Fruit fly (Drosophila melanogaster) whole organism, embryonic: ENCODE data around the gene AlkB.

ENCODE experiments used
- Atf6 ChIP-seq: fragments of 200-800 bp; sonication (Bioruptor generic); IDR thresholded peaks from 2 replicates; pipeline ENCODE4 v1.3.6; 2022; ENCODE audit warnings: missing biosample characterization, missing genetic modification characterization
- C15 ChIP-seq: fragments of 200-800 bp; sonication (Bioruptor generic); IDR thresholded peaks from 3 replicates; pipeline ENCODE4 v1.3.6; 2022; ENCODE audit warnings: missing biosample characterization, missing genetic modification characterization
- CG10274 ChIP-seq: fragments of 200-800 bp; sonication (Bioruptor generic); optimal IDR thresholded peaks from 3 replicates; lab custom pipeline; 2017; ENCODE audit warnings: missing biosample characterization, mild to moderate bottlenecking, missing genetic modification characterization
- CG10321 ChIP-seq: fragments of 200-800 bp; sonication (Bioruptor generic); IDR thresholded peaks from 2 replicates; pipeline ENCODE4 v1.3.6; 2022; ENCODE audit warnings: missing biosample characterization, missing genetic modification characterization
- CG10543 ChIP-seq: fragments of 200-800 bp; sonication (Bioruptor generic); optimal IDR thresholded peaks from 3 replicates; lab custom pipeline; 2017; ENCODE audit warnings: missing biosample characterization, mild to moderate bottlenecking, missing genetic modification characterization, moderate library complexity
- CG11093 ChIP-seq: fragments of 200-800 bp; sonication (Bioruptor generic); IDR thresholded peaks from 3 replicates; pipeline ENCODE4 v1.3.6; 2022; ENCODE audit warnings: missing biosample characterization, missing genetic modification characterization
- CG12219 ChIP-seq: fragments of 200-800 bp; sonication (Bioruptor generic); optimal IDR thresholded peaks from 3 replicates; lab custom pipeline; 2018; ENCODE audit warnings: missing biosample characterization, mild to moderate bottlenecking, missing genetic modification characterization
- CG14441 ChIP-seq: fragments of 200-800 bp; sonication (Bioruptor generic); IDR thresholded peaks from 2 replicates; pipeline ENCODE4 v1.3.6; 2022; ENCODE audit warnings: missing biosample characterization, missing genetic modification characterization
- CG14860 ChIP-seq: fragments of 200-800 bp; sonication (Bioruptor generic); IDR thresholded peaks from 3 replicates; pipeline ENCODE4 v1.3.6; 2022; ENCODE audit warnings: missing biosample characterization, missing genetic modification characterization; ENCODE audit not compliant: partially characterized antibody
- CG31224 ChIP-seq: fragments of 200-800 bp; sonication (Bioruptor generic); IDR thresholded peaks from 2 replicates; pipeline ENCODE4 v1.3.6; 2022; ENCODE audit warnings: missing biosample characterization, missing genetic modification characterization
- CG4282 ChIP-seq: fragments of 200-800 bp; sonication (Bioruptor generic); optimal IDR thresholded peaks from 2 replicates; lab custom pipeline; 2016; ENCODE audit warnings: missing biosample characterization, missing genetic modification characterization
- CG4424 ChIP-seq: fragments of 200-800 bp; sonication (Bioruptor generic); optimal IDR thresholded peaks from 3 replicates; lab custom pipeline; 2016; ENCODE audit warnings: missing biosample characterization, missing genetic modification characterization
- CG4707 ChIP-seq: fragments of 200-800 bp; sonication (Bioruptor generic); optimal IDR thresholded peaks from 2 replicates; lab custom pipeline; 2018; ENCODE audit warnings: missing biosample characterization, mild to moderate bottlenecking, missing genetic modification characterization, moderate library complexity
- CG4854 ChIP-seq: fragments of 200-800 bp; sonication (Bioruptor generic); optimal IDR thresholded peaks from 2 replicates; lab custom pipeline; 2016; ENCODE audit warnings: missing biosample characterization, missing genetic modification characterization, inconsistent platforms
- CG6813 ChIP-seq: fragments of 200-800 bp; sonication (Bioruptor generic); optimal IDR thresholded peaks from 2 replicates; lab custom pipeline; 2017; ENCODE audit warnings: missing biosample characterization, missing genetic modification characterization, mild to moderate bottlenecking, moderate library complexity, missing genetic modification reagents
- CG7745 ChIP-seq: fragments of 200-800 bp; sonication (Bioruptor generic); optimal IDR thresholded peaks from 2 replicates; lab custom pipeline; 2018; ENCODE audit warnings: missing biosample characterization, mild to moderate bottlenecking, missing genetic modification characterization, moderate library complexity
- CG7963 ChIP-seq: fragments of 200-800 bp; sonication (Bioruptor generic); IDR thresholded peaks from 3 replicates; pipeline ENCODE4 v1.3.6; 2022; ENCODE audit warnings: missing biosample characterization, missing genetic modification characterization; ENCODE audit not compliant: partially characterized antibody
- CG8388 ChIP-seq: fragments of 200-800 bp; sonication (Bioruptor generic); optimal IDR thresholded peaks from 2 replicates; lab custom pipeline; 2019; ENCODE audit warnings: missing biosample characterization, mild to moderate bottlenecking, missing genetic modification characterization, moderate library complexity
- CG9876 ChIP-seq: fragments of 200-800 bp; sonication (Bioruptor generic); optimal IDR thresholded peaks from 2 replicates; lab custom pipeline; 2016; ENCODE audit warnings: missing biosample characterization, missing genetic modification characterization
- CrebB ChIP-seq: fragments of 200-800 bp; sonication (Bioruptor generic); optimal IDR thresholded peaks from 3 replicates; lab custom pipeline; 2018; ENCODE audit warnings: missing biosample characterization, mild to moderate bottlenecking, missing genetic modification characterization
- D19B ChIP-seq: fragments of 200-800 bp; sonication (Bioruptor generic); optimal IDR thresholded peaks from 2 replicates; lab custom pipeline; 2017; ENCODE audit warnings: missing biosample characterization, mild to moderate bottlenecking, missing genetic modification characterization
- Drgx ChIP-seq: fragments of 200-800 bp; sonication (Bioruptor generic); IDR thresholded peaks from 2 replicates; pipeline ENCODE4 v1.3.6; 2022; ENCODE audit warnings: missing biosample characterization, missing genetic modification characterization
- Hr51 ChIP-seq, 2 experiments: fragments of 200-800 bp; sonication (Bioruptor generic); optimal IDR thresholded peaks; 2 replicates in 1 of 2; 3 replicates in 1 of 2; lab custom pipeline; 2016 to 2018; ENCODE audit warnings: missing biosample characterization in 2 of 2, missing genetic modification characterization in 2 of 2, mild to moderate bottlenecking in 1 of 2, moderate library complexity in 1 of 2
- Max ChIP-seq: fragments of 200-800 bp; sonication (Bioruptor generic); optimal IDR thresholded peaks from 2 replicates; lab custom pipeline; 2016; ENCODE audit warnings: missing biosample characterization, mild to moderate bottlenecking, missing genetic modification characterization
- Mes4 ChIP-seq: fragments of 200-800 bp; sonication (Bioruptor generic); optimal IDR thresholded peaks from 2 replicates; lab custom pipeline; 2016; ENCODE audit warnings: missing biosample characterization, missing genetic modification characterization
- NfI ChIP-seq: fragments of 200-800 bp; sonication (Bioruptor generic); optimal IDR thresholded peaks from 3 replicates; lab custom pipeline; 2018; ENCODE audit warnings: missing biosample characterization, mild to moderate bottlenecking, missing genetic modification characterization, moderate library complexity
- Oaz ChIP-seq: fragments of 200-800 bp; sonication (Bioruptor generic); IDR thresholded peaks from 2 replicates; pipeline ENCODE4 v1.3.6; 2022; ENCODE audit warnings: missing biosample characterization, missing genetic modification characterization
- Oli ChIP-seq: fragments of 200-800 bp; sonication (Bioruptor generic); optimal IDR thresholded peaks from 2 replicates; lab custom pipeline; 2018; ENCODE audit warnings: missing biosample characterization, mild to moderate bottlenecking, missing genetic modification characterization, moderate library complexity
- Opbp ChIP-seq: fragments of 200-800 bp; sonication (Bioruptor generic); IDR thresholded peaks from 3 replicates; pipeline ENCODE4 v1.3.6; 2022; ENCODE audit warnings: missing biosample characterization, missing genetic modification characterization; ENCODE audit not compliant: partially characterized antibody
- Ravus ChIP-seq: fragments of 200-800 bp; sonication (Bioruptor generic); IDR thresholded peaks from 2 replicates; pipeline ENCODE4 v1.3.6; 2022; ENCODE audit warnings: missing biosample characterization, missing genetic modification characterization
- Six4 ChIP-seq: fragments of 200-800 bp; sonication (Bioruptor generic); optimal IDR thresholded peaks from 2 replicates; lab custom pipeline; 2016; ENCODE audit warnings: missing biosample characterization, missing genetic modification characterization
- Usf ChIP-seq: fragments of 200-800 bp; sonication (Bioruptor generic); optimal IDR thresholded peaks from 2 replicates; lab custom pipeline; 2017; ENCODE audit warnings: missing genotype, missing biosample characterization, missing genetic modification characterization
- ab ChIP-seq: fragments of 200-800 bp; sonication (Bioruptor generic); optimal IDR thresholded peaks from 2 replicates; lab custom pipeline; 2016; ENCODE audit warnings: missing biosample characterization, missing genetic modification characterization
- bsh ChIP-seq, 2 experiments: fragments of 200-800 bp; sonication (Bioruptor generic); optimal IDR thresholded peaks; 2 replicates each; lab custom pipeline; 2017 to 2018; ENCODE audit warnings: mild to moderate bottlenecking in 2 of 2, missing biosample characterization in 2 of 2, missing genetic modification characterization in 2 of 2, moderate library complexity in 1 of 2
- cad ChIP-seq: fragments of >200 bp; optimal IDR thresholded peaks from 2 replicates; lab custom pipeline; 2017; ENCODE audit warnings: missing biosample characterization, missing genetic modification characterization
- dm ChIP-seq: fragments of 200-800 bp; sonication (Bioruptor generic); optimal IDR thresholded peaks from 3 replicates; lab custom pipeline; 2016; ENCODE audit warnings: missing biosample characterization, missing genetic modification characterization
- dmrt99B ChIP-seq: fragments of 200-800 bp; sonication (Bioruptor generic); optimal IDR thresholded peaks from 2 replicates; lab custom pipeline; 2018; ENCODE audit warnings: missing biosample characterization, mild to moderate bottlenecking, missing genetic modification characterization, moderate library complexity
- fd96Cb ChIP-seq: fragments of 200-800 bp; sonication (Bioruptor generic); optimal IDR thresholded peaks from 2 replicates; lab custom pipeline; 2018; ENCODE audit warnings: missing biosample characterization, mild to moderate bottlenecking, missing genetic modification characterization, moderate library complexity
- gem ChIP-seq: fragments of 200-800 bp; sonication (Bioruptor generic); optimal IDR thresholded peaks from 2 replicates; lab custom pipeline; 2019; ENCODE audit warnings: missing biosample characterization, mild to moderate bottlenecking, missing genetic modification characterization, moderate library complexity
- jumu ChIP-seq: fragments of 200-800 bp; sonication (Bioruptor generic); optimal IDR thresholded peaks from 3 replicates; lab custom pipeline; 2016; ENCODE audit warnings: missing biosample characterization, missing genetic modification characterization
- kah ChIP-seq: fragments of 200-800 bp; sonication (Bioruptor generic); optimal IDR thresholded peaks from 2 replicates; lab custom pipeline; 2018; ENCODE audit warnings: missing biosample characterization, mild to moderate bottlenecking, missing genetic modification characterization
- knrl ChIP-seq: fragments of 200-800 bp; sonication (Bioruptor generic); IDR thresholded peaks from 3 replicates; pipeline ENCODE4 v1.3.6; 2022; ENCODE audit warnings: missing biosample characterization, missing genetic modification characterization; ENCODE audit not compliant: partially characterized antibody
- lab ChIP-seq: fragments of 200-800 bp; sonication (Bioruptor generic); optimal IDR thresholded peaks from 3 replicates; lab custom pipeline; 2017; ENCODE audit warnings: missing biosample characterization, missing genetic modification characterization, mild to moderate bottlenecking, moderate library complexity, missing genetic modification reagents
- pum ChIP-seq: fragments of 200-800 bp; sonication (Bioruptor generic); optimal IDR thresholded peaks from 2 replicates; lab custom pipeline; 2016; ENCODE audit warnings: missing biosample characterization, missing genetic modification characterization
- pzg ChIP-seq: fragments of 200-800 bp; sonication (Bioruptor generic); optimal IDR thresholded peaks from 3 replicates; lab custom pipeline; 2018; ENCODE audit warnings: missing biosample characterization, mild to moderate bottlenecking, missing genetic modification characterization, moderate library complexity
- scrt ChIP-seq: fragments of 200-800 bp; sonication (Bioruptor generic); optimal IDR thresholded peaks from 2 replicates; lab custom pipeline; 2018; ENCODE audit warnings: missing biosample characterization, mild to moderate bottlenecking, missing genetic modification characterization, moderate library complexity
- sr ChIP-seq: fragments of 200-800 bp; sonication (Bioruptor generic); IDR thresholded peaks from 3 replicates; pipeline ENCODE4 v1.3.6; 2022; ENCODE audit warnings: missing biosample characterization, missing genetic modification characterization
- tx ChIP-seq: fragments of 200-800 bp; sonication (Bioruptor generic); optimal IDR thresholded peaks from 2 replicates; lab custom pipeline; 2016; ENCODE audit warnings: missing biosample characterization, missing genetic modification characterization
- wek ChIP-seq: fragments of 200-800 bp; sonication (Bioruptor generic); optimal IDR thresholded peaks from 3 replicates; lab custom pipeline; 2018; ENCODE audit warnings: missing biosample characterization, mild to moderate bottlenecking, missing genetic modification characterization, moderate library complexity
- zfh1 ChIP-seq: fragments of 200-800 bp; sonication (Bioruptor generic); IDR thresholded peaks from 3 replicates; pipeline ENCODE4 v1.3.6; 2022; ENCODE audit warnings: missing biosample characterization, missing genetic modification characterization

Gene AlkB

DNA sequence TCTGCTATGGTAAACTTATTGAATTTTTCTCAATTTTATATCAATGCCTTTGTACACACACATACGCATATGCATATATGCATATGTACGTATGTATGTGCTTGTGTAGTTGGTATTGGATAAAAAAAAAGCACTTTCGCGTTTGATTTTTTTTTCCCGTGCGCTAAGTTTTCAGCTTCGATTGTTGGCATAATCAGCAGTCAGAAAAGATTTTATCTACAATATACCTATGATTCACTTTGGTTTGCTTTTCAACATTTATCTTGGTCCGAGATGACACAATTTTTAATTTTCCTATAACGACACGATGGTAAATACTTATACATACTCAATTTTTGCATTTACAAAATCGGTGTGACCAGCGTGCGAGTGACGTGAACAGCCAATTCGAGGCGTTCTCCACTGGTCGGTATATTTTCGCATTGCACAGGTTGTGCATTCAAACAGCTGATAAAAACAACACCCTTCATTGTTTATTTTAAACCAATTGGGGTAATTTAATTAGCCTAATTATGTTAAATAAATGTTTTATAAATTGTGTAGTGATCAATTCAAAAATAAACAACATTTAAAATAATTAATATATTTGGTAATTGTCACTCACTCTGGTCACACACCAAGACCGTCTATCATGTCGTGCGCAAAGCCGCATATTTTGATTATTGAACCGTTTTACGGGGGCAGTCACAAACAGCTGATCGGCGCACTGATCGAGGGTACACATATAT, 6.3 kb downstream of the AlkB start, which contains the start of the genes UBL3 and CG15914 (continued):
- TF ChIP-seq fd96Cb (tag; lab: Kevin White, UChicago) (no peak), Mes4 (no peak), dmrt99B (no peak), CG10543 (GFP tag; lab: Kevin White, UChicago) (peak; percentile 21), Six4 (GFP tag; lab: Kevin White, UChicago) (no peak), CG6813 (GFP tag; lab: Kevin White, UChicago) (no peak), pum (GFP tag; lab: Kevin White, UChicago) (no peak), CG4282 (GFP tag; lab: Kevin White, UChicago) (no peak), CG14441 (GFP tag; lab: Robert Waterston, UW) (no peak), tx (GFP tag; lab: Kevin White, UChicago) (no peak), knrl (GFP tag; lab: Robert Waterston, UW) (no peak), CG11093 (no peak), CG31224 (no peak), CG10321 (no peak), CG7745 (tag; lab: Kevin White, UChicago) (no peak), ab (no peak), Hr51 (GFP tag; optimal IDR thresholded peaks at IDR 0.05; lab: Kevin White, UChicago) (no peak), scrt (no peak), kah (GFP tag; lab: Kevin White, UChicago) (no peak), jumu (GFP tag; lab: Kevin White, UChicago) (no peak), Max (GFP tag; lab: Kevin White, UChicago) (peak; percentile 24), Opbp (GFP tag; lab: Robert Waterston, UW) (no peak), Drgx (GFP tag; lab: Robert Waterston, UW) (no peak), CG8388 (GFP tag; lab: Kevin White, UChicago) (no peak), C15 (no peak), zfh1 (GFP tag; lab: Robert Waterston, UW) (no peak), bsh (GFP tag; optimal IDR thresholded peaks at IDR 0.05; lab: Kevin White, UChicago) (no peak), pzg (peak; percentile 81), gem (tag; lab: Kevin White, UChicago) (no peak), CG4707 (no peak), CG4424 (GFP tag; lab: Kevin White, UChicago) (no peak), Usf (no peak), lab (no peak), Atf6 (GFP tag; lab: Robert Waterston, UW) (no peak), D19B (GFP tag; lab: Kevin White, UChicago) (no peak), cad (no peak), CG4854 (GFP tag; lab: Kevin White, UChicago) (no peak), sr (GFP tag; lab: Robert Waterston, UW) (no peak), Oli (tag; lab: Kevin White, UChicago) (no peak), Ravus (GFP tag; lab: Robert Waterston, UW) (no peak), Oaz (GFP tag; lab: Robert Waterston, UW) (no peak), CG7963 (GFP tag; lab: Robert Waterston, UW) (no peak), CG10274 (GFP tag; lab: Kevin White, UChicago) (no peak), wek (no peak), NfI (GFP tag; lab: Kevin White, UChicago) (no peak), CG12219 (GFP tag; lab: Kevin White, UChicago) (no peak), CrebB (tag; lab: Kevin White, UChicago) (no peak), dm (GFP tag; lab: Kevin White, UChicago) (no peak), CG14860 (GFP tag; lab: Robert Waterston, UW) (no peak), CG9876 (no peak)
